Worm (Caenorhabditis elegans) whole organism, L1 larva: ENCODE measurements around the gene gcn-2.

Experiments used
- C04F5.9 ChIP-seq: sonication (generic microtip); optimal IDR thresholded peaks from 2 replicates; lab custom pipeline; 2016; ENCODE audit warnings: missing genetic modification characterization, missing compliant biosample characterization
- F16B12.6 ChIP-seq: fragments of 150-350 bp; optimal IDR thresholded peaks from 2 replicates; lab custom pipeline; 2014; ENCODE audit warnings: missing biosample characterization, missing genetic modification characterization
- Y116A8C.19 ChIP-seq: sonication (generic microtip); optimal IDR thresholded peaks from 2 replicates; lab custom pipeline; 2016; ENCODE audit warnings: missing compliant biosample characterization, missing genetic modification characterization, borderline replicate concordance
- aha-1 ChIP-seq: fragments of 150-350 bp; optimal IDR thresholded peaks from 2 replicates; lab custom pipeline; 2014; ENCODE audit warnings: missing biosample characterization, missing genetic modification characterization
- alr-1 ChIP-seq: fragments of 200-800 bp; sonication (Bioruptor generic); optimal IDR thresholded peaks from 2 replicates; lab custom pipeline; 2018; ENCODE audit warnings: borderline replicate concordance, mild to moderate bottlenecking, missing genetic modification characterization, missing compliant biosample characterization
- ama-1 ChIP-seq: fragments of 150-350 bp; optimal IDR thresholded peaks from 2 replicates; lab custom pipeline; 2014
- blmp-1 ChIP-seq: fragments of 150-350 bp; optimal IDR thresholded peaks from 2 replicates; lab custom pipeline; 2014; ENCODE audit warnings: missing biosample characterization, missing genetic modification characterization
- ces-1 ChIP-seq: fragments of 150-350 bp; optimal IDR thresholded peaks from 2 replicates; lab custom pipeline; 2014; ENCODE audit warnings: missing biosample characterization, missing genetic modification reagents, missing genetic modification characterization
- dpl-1 ChIP-seq, 3 experiments: fragments of 150-350 bp in 2 of 3; sonication (generic microtip) in 1 of 3; optimal IDR thresholded peaks; 2 replicates each; lab custom pipeline; 2014 to 2017; ENCODE audit warnings: missing biosample characterization in 3 of 3, missing genetic modification characterization in 3 of 3, missing genetic modification reagents in 3 of 3
- dsc-1 ChIP-seq: sonication (generic microtip); optimal IDR thresholded peaks from 2 replicates; lab custom pipeline; 2016; ENCODE audit warnings: mild to moderate bottlenecking, missing genetic modification characterization, missing compliant biosample characterization
- efl-1 ChIP-seq, 4 experiments: fragments of 150-350 bp; optimal IDR thresholded peaks in 3 of 4; peaks in 1 of 4; 1 replicate in 1 of 4; 2 replicates in 3 of 4; lab custom pipeline; 2014; ENCODE audit warnings: missing biosample characterization in 2 of 4, missing genetic modification characterization in 2 of 4, missing genetic modification reagents in 2 of 4
- egl-13 ChIP-seq: sonication (generic microtip); optimal IDR thresholded peaks from 2 replicates; lab custom pipeline; 2016; ENCODE audit warnings: missing genotype, missing genetic modification reagents, missing genetic modification characterization, missing compliant biosample characterization
- hlh-17 ChIP-seq: fragments of 200-800 bp; sonication (Bioruptor generic); optimal IDR thresholded peaks from 2 replicates; lab custom pipeline; 2018; ENCODE audit warnings: missing genetic modification characterization, mild to moderate bottlenecking, missing compliant biosample characterization, moderate library complexity, borderline replicate concordance
- hlh-4 ChIP-seq: sonication (generic microtip); optimal IDR thresholded peaks from 2 replicates; lab custom pipeline; 2016; ENCODE audit warnings: mild to moderate bottlenecking, missing genetic modification characterization, missing compliant biosample characterization
- hpl-2 ChIP-seq: fragments of 150-350 bp; optimal IDR thresholded peaks from 2 replicates; lab custom pipeline; 2014; ENCODE audit warnings: missing biosample characterization, missing genetic modification reagents, missing genetic modification characterization
- isw-1 ChIP-seq: fragments of 200-800 bp; sonication (Bioruptor generic); IDR thresholded peaks from 2 replicates; pipeline ENCODE4 v1.3.6; 2022; ENCODE audit warnings: missing genetic modification characterization, missing compliant biosample characterization
- jun-1 ChIP-seq: fragments of 150-350 bp; optimal IDR thresholded peaks from 2 replicates; lab custom pipeline; 2014; ENCODE audit warnings: missing biosample characterization, missing genetic modification reagents, missing genetic modification characterization
- nhr-19 ChIP-seq: fragments of 200-800 bp; sonication (Bioruptor generic); conservative IDR thresholded peaks from 2 replicates; pipeline ENCODE4 v1.3.6; 2022; ENCODE audit warnings: missing genetic modification characterization, missing compliant biosample characterization
- nhr-47 ChIP-seq: sonication (generic microtip); optimal IDR thresholded peaks from 2 replicates; lab custom pipeline; 2016; ENCODE audit warnings: mild to moderate bottlenecking, missing genetic modification characterization, moderate library complexity, missing compliant biosample characterization
- nhr-76 ChIP-seq: sonication (generic microtip); optimal IDR thresholded peaks from 2 replicates; lab custom pipeline; 2017; ENCODE audit warnings: missing biosample characterization, missing genetic modification characterization
- nhr-84 ChIP-seq: sonication (generic microtip); optimal IDR thresholded peaks from 2 replicates; lab custom pipeline; 2017; ENCODE audit warnings: missing biosample characterization, missing genetic modification characterization
- pax-3 ChIP-seq: fragments of 200-800 bp; sonication (Bioruptor generic); optimal IDR thresholded peaks from 2 replicates; lab custom pipeline; 2018; ENCODE audit warnings: mild to moderate bottlenecking, missing genetic modification characterization, moderate library complexity, missing compliant biosample characterization
- rnt-1 ChIP-seq: sonication (generic microtip); optimal IDR thresholded peaks from 2 replicates; lab custom pipeline; 2016; ENCODE audit warnings: mild to moderate bottlenecking, missing genetic modification characterization, moderate library complexity, missing compliant biosample characterization
- skn-1 ChIP-seq: fragments of 150-350 bp; optimal IDR thresholded peaks from 2 replicates; lab custom pipeline; 2014; ENCODE audit warnings: missing biosample characterization, missing genetic modification characterization
- snu-23 ChIP-seq: sonication (generic microtip); optimal IDR thresholded peaks from 2 replicates; lab custom pipeline; 2016; ENCODE audit warnings: missing genetic modification characterization, missing compliant biosample characterization
- sptf-1 ChIP-seq: fragments of 150-350 bp; optimal IDR thresholded peaks from 2 replicates; lab custom pipeline; 2014; ENCODE audit warnings: missing biosample characterization, missing genetic modification characterization
- sup-37 ChIP-seq: fragments of 200-800 bp; sonication (Bioruptor generic); optimal IDR thresholded peaks from 2 replicates; lab custom pipeline; 2018; ENCODE audit warnings: mild to moderate bottlenecking, missing genetic modification characterization, missing compliant biosample characterization
- tlp-1 ChIP-seq: fragments of 150-350 bp; optimal IDR thresholded peaks from 2 replicates; lab custom pipeline; 2014; ENCODE audit warnings: missing biosample characterization, missing genetic modification characterization
- xbp-1 ChIP-seq: sonication (generic microtip); optimal IDR thresholded peaks from 2 replicates; lab custom pipeline; 2016; ENCODE audit warnings: missing genetic modification characterization, missing compliant biosample characterization

The gcn-2 gene

ce11 chrII:13122720-13123119 lies 38.8 kb downstream of the gcn-2 start, which contains the start of gene bath-45:
Gene bath-45 (plus strand): TSS chrII:13123020.
- TF ChIP-seq hlh-17 (GFP tag; lab: Kevin White, UChicago) (no peak), isw-1 (GFP tag; lab: Robert Waterston, UW) (no peak), sup-37 (GFP tag; lab: Kevin White, UChicago) (no peak), blmp-1 (no peak)

- no peak for TF ChIP-seq nhr-19 (GFP tag; lab: Robert Waterston, UW)
- no peak for TF ChIP-seq ces-1 (GFP tag; lab: Kevin White, UChicago)
- TF ChIP-seq, all 84 proteins: peak for 0
Observed at ce11 chrII:13129602-13130001, 45.6 kb downstream of the gcn-2 start, which contains the start of gene F29C12.6. Gene F29C12.6 (plus strand): TSS chrII:13129902.

DNA sequence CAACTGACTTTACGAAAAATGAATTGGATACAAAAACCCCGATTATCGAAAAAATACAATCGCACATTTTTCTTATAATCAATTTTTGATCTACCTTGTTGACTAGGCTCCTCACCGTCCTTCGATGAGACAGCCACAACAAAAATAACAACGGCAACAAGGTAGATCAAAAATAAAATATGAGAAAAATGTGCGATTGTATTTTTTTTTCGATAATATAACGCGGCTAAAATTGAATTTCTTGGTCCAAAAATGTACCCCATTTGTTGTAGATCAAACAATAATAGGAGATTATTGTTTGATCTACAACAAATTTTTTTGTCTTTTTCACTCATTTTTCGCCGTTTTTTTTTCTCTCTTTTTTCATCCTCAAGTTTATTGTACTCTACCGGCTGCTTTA lies 46.6 kb downstream of the gcn-2 start:
- no peak for TF ChIP-seq nhr-84 (tag; lab: Kevin White, UChicago)
- TF ChIP-seq snu-23 (GFP tag; lab: Kevin White, UChicago): no peak
- TF ChIP-seq isw-1 (GFP tag; lab: Robert Waterston, UW): no peak
- no peak for TF ChIP-seq dpl-1 (GFP tag; optimal IDR thresholded peaks at IDR 0.05; lab: Kevin White, UChicago)
- no peak for TF ChIP-seq pax-3 (tag; lab: Kevin White, UChicago)
- no peak for TF ChIP-seq xbp-1 (tag; lab: Kevin White, UChicago)
- no peak for TF ChIP-seq skn-1
- TF ChIP-seq aha-1: no peak
- no peak for TF ChIP-seq jun-1 (tag; lab: Kevin White, UChicago)
- TF ChIP-seq nhr-47: no peak
- TF ChIP-seq egl-13 (tag; lab: Kevin White, UChicago): no peak
- no peak for TF ChIP-seq C04F5.9 (tag; lab: Kevin White, UChicago)
- TF ChIP-seq nhr-76 (tag; lab: Kevin White, UChicago): no peak
- TF ChIP-seq Y116A8C.19: no peak
- no peak for TF ChIP-seq hpl-2 (GFP tag; lab: Kevin White, UChicago)
- no peak for TF ChIP-seq alr-1 (tag; lab: Kevin White, UChicago)
- no peak for TF ChIP-seq sptf-1
- TF ChIP-seq rnt-1: no peak
- no peak for TF ChIP-seq tlp-1 (tag; lab: Kevin White, UChicago)
- no peak for TF ChIP-seq dsc-1

DNA sequence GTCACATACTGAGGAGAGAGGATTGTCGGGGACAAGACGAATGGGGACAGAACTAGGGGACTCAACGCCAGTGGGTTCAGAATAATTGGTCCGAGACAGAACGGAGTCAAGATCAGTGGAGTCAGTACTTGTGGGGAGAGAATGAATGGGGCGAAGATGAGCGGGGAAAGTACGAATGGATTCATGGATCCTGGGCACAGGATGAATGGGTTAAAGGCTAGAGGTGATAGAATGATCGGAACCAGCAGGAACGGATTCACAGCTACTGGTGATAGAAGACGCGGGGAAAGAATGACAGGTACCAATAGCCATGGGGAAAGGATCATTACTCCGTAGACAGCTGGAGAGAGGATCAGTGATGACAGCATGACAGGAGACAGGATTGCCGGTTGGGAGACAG lies 55.6 kb downstream of the gcn-2 start:
- TF ChIP-seq efl-1 (optimal IDR thresholded peaks at IDR 0.05; lab: Kevin White, UChicago): no peak
- TF ChIP-seq efl-1 (GFP tag; optimal IDR thresholded peaks at IDR 0.05 in 1 of 2; lab: Kevin White, UChicago): peak in 1 of 2 experiments; percentile 13
- TF ChIP-seq hlh-4 (tag; lab: Kevin White, UChicago): no peak
- TF ChIP-seq ama-1 (lab: Kevin White, UChicago): no peak
- no peak for TF ChIP-seq F16B12.6
